Fruit fly (Drosophila melanogaster) whole organism, embryonic: Measurements from ENCODE around the gene Ppm1.

ENCODE experiments used
- Adf1 ChIP-seq: fragments of 200-800 bp; sonication (Bioruptor generic); IDR thresholded peaks from 2 replicates; pipeline ENCODE4 v1.3.6; 2022; ENCODE audit warnings: missing biosample characterization, missing genetic modification characterization
- Antp ChIP-seq: fragments of 200-800 bp; sonication (Bioruptor generic); optimal IDR thresholded peaks from 3 replicates; lab custom pipeline; 2016; ENCODE audit warnings: missing biosample characterization, missing genetic modification characterization
- B-H2 ChIP-seq: fragments of 200-800 bp; sonication (Bioruptor generic); optimal IDR thresholded peaks from 2 replicates; lab custom pipeline; 2018; ENCODE audit warnings: missing biosample characterization, mild to moderate bottlenecking, missing genetic modification characterization
- CG14710 ChIP-seq: fragments of 200-800 bp; sonication (Bioruptor generic); optimal IDR thresholded peaks from 3 replicates; lab custom pipeline; 2019; ENCODE audit warnings: missing biosample characterization, mild to moderate bottlenecking, missing genetic modification characterization, moderate library complexity
- CG1647 ChIP-seq: fragments of 200-800 bp; sonication (Bioruptor generic); optimal IDR thresholded peaks from 3 replicates; lab custom pipeline; 2016; ENCODE audit warnings: missing biosample characterization, missing genetic modification characterization
- CG17328 ChIP-seq: fragments of 200-800 bp; sonication (Bioruptor generic); IDR thresholded peaks from 2 replicates; pipeline ENCODE4 v1.3.6; 2022; ENCODE audit warnings: missing biosample characterization, missing genetic modification characterization
- CG17385 ChIP-seq: fragments of 200-800 bp; sonication (Bioruptor generic); optimal IDR thresholded peaks from 3 replicates; lab custom pipeline; 2018; ENCODE audit warnings: missing biosample characterization, mild to moderate bottlenecking, missing genetic modification characterization
- CG1792 ChIP-seq: fragments of 200-800 bp; sonication (Bioruptor generic); optimal IDR thresholded peaks from 2 replicates; lab custom pipeline; 2016; ENCODE audit warnings: missing biosample characterization, missing genetic modification characterization
- CG18599 ChIP-seq: fragments of 200-800 bp; sonication (Bioruptor generic); optimal IDR thresholded peaks from 3 replicates; lab custom pipeline; 2017; ENCODE audit warnings: missing biosample characterization, missing genetic modification characterization, mild to moderate bottlenecking, moderate library complexity, missing genetic modification reagents
- CG18764 ChIP-seq: fragments of 200-800 bp; sonication (Bioruptor generic); optimal IDR thresholded peaks from 3 replicates; lab custom pipeline; 2016; ENCODE audit warnings: missing biosample characterization, missing genetic modification characterization
- CG3163 ChIP-seq: fragments of 200-800 bp; sonication (Bioruptor generic); optimal IDR thresholded peaks from 3 replicates; lab custom pipeline; 2016; ENCODE audit warnings: missing biosample characterization, missing genetic modification characterization
- CG3995 ChIP-seq: fragments of 200-800 bp; sonication (Bioruptor generic); optimal IDR thresholded peaks from 3 replicates; lab custom pipeline; 2016; ENCODE audit warnings: missing biosample characterization, missing genetic modification characterization
- CG7928 ChIP-seq: fragments of 200-800 bp; sonication (Bioruptor generic); optimal IDR thresholded peaks from 2 replicates; lab custom pipeline; 2017; ENCODE audit warnings: missing biosample characterization, mild to moderate bottlenecking, missing genetic modification characterization
- CG8924 ChIP-seq: fragments of 200-800 bp; optimal IDR thresholded peaks from 3 replicates; lab custom pipeline; 2019; ENCODE audit warnings: missing biosample characterization, mild to moderate bottlenecking, missing genetic modification characterization, moderate library complexity
- CG9876 ChIP-seq: fragments of 200-800 bp; sonication (Bioruptor generic); optimal IDR thresholded peaks from 2 replicates; lab custom pipeline; 2016; ENCODE audit warnings: missing biosample characterization, missing genetic modification characterization
- Dll ChIP-seq: fragments of 200-800 bp; sonication (Bioruptor generic); IDR thresholded peaks from 4 replicates; pipeline ENCODE4 v1.3.6; 2022; ENCODE audit warnings: missing biosample characterization, missing genetic modification characterization; ENCODE audit not compliant: partially characterized antibody
- Fer3 ChIP-seq: fragments of 200-800 bp; sonication (Bioruptor generic); optimal IDR thresholded peaks from 2 replicates; lab custom pipeline; 2018; ENCODE audit warnings: missing biosample characterization, mild to moderate bottlenecking, missing genetic modification characterization, moderate library complexity
- H2.0 ChIP-seq: fragments of 200-800 bp; sonication (Bioruptor generic); IDR thresholded peaks from 2 replicates; pipeline ENCODE4 v1.3.6; 2022; ENCODE audit warnings: missing biosample characterization, missing genetic modification characterization
- Max ChIP-seq: fragments of 200-800 bp; sonication (Bioruptor generic); optimal IDR thresholded peaks from 2 replicates; lab custom pipeline; 2016; ENCODE audit warnings: missing biosample characterization, mild to moderate bottlenecking, missing genetic modification characterization
- Xbp1 ChIP-seq: fragments of 200-800 bp; sonication (Bioruptor generic); optimal IDR thresholded peaks from 3 replicates; lab custom pipeline; 2016; ENCODE audit warnings: missing biosample characterization, mild to moderate bottlenecking, missing genetic modification characterization
- Xrp1 ChIP-seq: fragments of 200-800 bp; sonication (Bioruptor generic); IDR thresholded peaks from 2 replicates; pipeline ENCODE4 v1.3.6; 2022; ENCODE audit warnings: missing biosample characterization, missing genetic modification characterization
- chinmo ChIP-seq: fragments of 200-800 bp; sonication (Bioruptor generic); IDR thresholded peaks from 4 replicates; pipeline ENCODE4 v1.3.6; 2022; ENCODE audit warnings: missing biosample characterization, missing genetic modification characterization; ENCODE audit not compliant: partially characterized antibody
- chm ChIP-seq: fragments of 200-800 bp; sonication (Bioruptor generic); IDR thresholded peaks from 2 replicates; pipeline ENCODE4 v1.3.6; 2022; ENCODE audit warnings: missing biosample characterization, missing genetic modification characterization
- crol ChIP-seq: fragments of 200-800 bp; sonication (Bioruptor generic); IDR thresholded peaks from 2 replicates; pipeline ENCODE4 v1.3.6; 2022; ENCODE audit warnings: missing biosample characterization, missing genetic modification characterization
- disco-r ChIP-seq: fragments of 200-800 bp; sonication (Bioruptor generic); optimal IDR thresholded peaks from 2 replicates; lab custom pipeline; 2016; ENCODE audit warnings: missing biosample characterization, missing genetic modification characterization
- dpn ChIP-seq, 2 experiments: fragments of 200-800 bp; sonication (Bioruptor generic); optimal IDR thresholded peaks; 3 replicates each; lab custom pipeline; 2016; ENCODE audit warnings: missing biosample characterization in 2 of 2, missing genetic modification characterization in 2 of 2
- grau ChIP-seq: fragments of 200-800 bp; optimal IDR thresholded peaks from 3 replicates; lab custom pipeline; 2019; ENCODE audit warnings: missing biosample characterization, mild to moderate bottlenecking, missing genetic modification characterization, moderate library complexity
- gro ChIP-seq: fragments of 200-800 bp; sonication (Bioruptor generic); optimal IDR thresholded peaks from 2 replicates; lab custom pipeline; 2016; ENCODE audit warnings: missing biosample characterization, missing genetic modification characterization
- hkb ChIP-seq, 2 experiments: fragments of 200-800 bp in 1 of 2; fragments of >200 bp in 1 of 2; sonication (Bioruptor generic) in 1 of 2; IDR thresholded peaks in 1 of 2; optimal IDR thresholded peaks in 1 of 2; 2 replicates each; pipeline versions ENCODE4 v1.3.6 to Lab custom; 2017 to 2022; ENCODE audit warnings: missing biosample characterization in 1 of 2, missing genetic modification characterization in 1 of 2
- kni ChIP-seq: fragments of 200-800 bp; sonication (Bioruptor generic); optimal IDR thresholded peaks from 3 replicates; lab custom pipeline; 2017; ENCODE audit warnings: mild to moderate bottlenecking, missing biosample characterization, missing genetic modification reagents, missing genetic modification characterization
- knrl ChIP-seq: fragments of 200-800 bp; sonication (Bioruptor generic); IDR thresholded peaks from 3 replicates; pipeline ENCODE4 v1.3.6; 2022; ENCODE audit warnings: missing biosample characterization, missing genetic modification characterization; ENCODE audit not compliant: partially characterized antibody
- lab ChIP-seq: fragments of 200-800 bp; sonication (Bioruptor generic); optimal IDR thresholded peaks from 3 replicates; lab custom pipeline; 2017; ENCODE audit warnings: missing biosample characterization, missing genetic modification characterization, mild to moderate bottlenecking, moderate library complexity, missing genetic modification reagents
- lov ChIP-seq, 2 experiments: fragments of 200-800 bp in 1 of 2; fragments of >200 bp in 1 of 2; sonication (Bioruptor generic) in 1 of 2; IDR thresholded peaks in 1 of 2; optimal IDR thresholded peaks in 1 of 2; 2 replicates in 1 of 2; 3 replicates in 1 of 2; pipeline versions ENCODE4 v1.3.6 to Lab custom; 2017 to 2022; ENCODE audit warnings: missing biosample characterization in 1 of 2, missing genetic modification characterization in 1 of 2
- nau ChIP-seq: fragments of 200-800 bp; sonication (Bioruptor generic); optimal IDR thresholded peaks from 3 replicates; lab custom pipeline; 2017; ENCODE audit warnings: missing biosample characterization, mild to moderate bottlenecking, missing genetic modification characterization, missing genetic modification reagents
- oc ChIP-seq: fragments of 200-800 bp; sonication (Bioruptor generic); optimal IDR thresholded peaks from 2 replicates; lab custom pipeline; 2018; ENCODE audit warnings: missing biosample characterization, mild to moderate bottlenecking, missing genetic modification characterization, moderate library complexity
- pb ChIP-seq: fragments of 200-800 bp; sonication (Bioruptor generic); optimal IDR thresholded peaks from 3 replicates; lab custom pipeline; 2016; ENCODE audit warnings: missing biosample characterization, missing genetic modification characterization
- peb ChIP-seq: fragments of 200-800 bp; sonication (Bioruptor generic); IDR thresholded peaks from 2 replicates; pipeline ENCODE4 v1.3.6; 2022; ENCODE audit warnings: missing biosample characterization, missing genetic modification characterization
- prd ChIP-seq, 3 experiments: fragments of >200 bp in 2 of 3; fragments of 200-800 bp in 1 of 3; sonication (Bioruptor generic) in 1 of 3; optimal IDR thresholded peaks in 2 of 3; IDR thresholded peaks in 1 of 3; 2 replicates in 2 of 3; 3 replicates in 1 of 3; pipeline versions ENCODE4 v1.3.6 to Lab custom; 2017 to 2022; ENCODE audit warnings: missing biosample characterization in 1 of 3, missing genetic modification characterization in 1 of 3
- repo ChIP-seq: fragments of 200-800 bp; sonication (Bioruptor generic); optimal IDR thresholded peaks from 2 replicates; lab custom pipeline; 2016; ENCODE audit warnings: missing biosample characterization, missing genetic modification characterization
- run ChIP-seq: fragments of 200-800 bp; sonication (Bioruptor generic); optimal IDR thresholded peaks from 3 replicates; lab custom pipeline; 2018; ENCODE audit warnings: missing biosample characterization, mild to moderate bottlenecking, missing genetic modification characterization
- sr ChIP-seq: fragments of 200-800 bp; sonication (Bioruptor generic); IDR thresholded peaks from 3 replicates; pipeline ENCODE4 v1.3.6; 2022; ENCODE audit warnings: missing biosample characterization, missing genetic modification characterization
- stwl ChIP-seq: fragments of 200-800 bp; sonication (Bioruptor generic); optimal IDR thresholded peaks from 3 replicates; lab custom pipeline; 2018; ENCODE audit warnings: missing biosample characterization, mild to moderate bottlenecking, missing genetic modification characterization, moderate library complexity
- tap ChIP-seq: fragments of 200-800 bp; optimal IDR thresholded peaks from 3 replicates; lab custom pipeline; 2019; ENCODE audit warnings: missing biosample characterization, mild to moderate bottlenecking, missing genetic modification characterization, moderate library complexity
- tup ChIP-seq: fragments of 200-800 bp; sonication (Bioruptor generic); optimal IDR thresholded peaks from 2 replicates; lab custom pipeline; 2016; ENCODE audit warnings: missing biosample characterization, mild to moderate bottlenecking, missing genetic modification characterization, moderate library complexity
- usp ChIP-seq: fragments of >200 bp; optimal IDR thresholded peaks from 2 replicates; lab custom pipeline; 2017; ENCODE audit warnings: missing biosample characterization, missing genetic modification characterization
- vnd ChIP-seq: fragments of 200-800 bp; sonication (Bioruptor generic); IDR thresholded peaks from 3 replicates; pipeline ENCODE4 v1.3.6; 2022; ENCODE audit warnings: missing biosample characterization, missing genetic modification characterization; ENCODE audit not compliant: partially characterized antibody
- vvl ChIP-seq: fragments of 200-800 bp; sonication (Bioruptor generic); IDR thresholded peaks from 2 replicates; pipeline ENCODE4 v1.3.6; 2022; ENCODE audit warnings: missing biosample characterization, missing genetic modification characterization

Gene Ppm1

dm6 chr3L:542863-543635 lies 38.1 kb upstream of the Ppm1 start, which contains the start of the genes Cypl and Hipk (continued):
- no peak for TF ChIP-seq vnd
- peak; percentile 53 for TF ChIP-seq lab
- TF ChIP-seq CG1792 (GFP tag; lab: Kevin White, UChicago) = peak; percentile 21
- TF ChIP-seq Fer3 (tag; lab: Kevin White, UChicago) = peak; percentile 40
- peak; percentile 99 for TF ChIP-seq CG17385 (GFP tag; lab: Kevin White, UChicago)
- peak; percentile 43; the same call in 2 of the 3 replicates for TF ChIP-seq knrl (GFP tag; lab: Robert Waterston, UW)
- peak; percentile 82; the same call in 2 of the 4 replicates for TF ChIP-seq chinmo (GFP tag; lab: Robert Waterston, UW)
- peak; percentile 52 for TF ChIP-seq CG14710
- peak; percentile 80 for TF ChIP-seq stwl (tag; lab: Kevin White, UChicago)
- TF ChIP-seq disco-r (GFP tag; lab: Kevin White, UChicago) = no peak
- TF ChIP-seq peb (GFP tag; lab: Robert Waterston, UW) = no peak
- TF ChIP-seq CG18764 (GFP tag; lab: Kevin White, UChicago) = no peak
- peak; percentile 38 for TF ChIP-seq B-H2 (GFP tag; lab: Kevin White, UChicago)
- peak; percentile 27 for TF ChIP-seq pb (GFP tag; lab: Kevin White, UChicago)
- TF ChIP-seq prd (optimal IDR thresholded peaks at IDR 0.05; lab: Kevin White, UChicago) = no peak
- peak; percentile 11; the same call in 1 of the 3 replicates for TF ChIP-seq prd (GFP tag; IDR thresholded peaks at IDR 0.05; lab: Robert Waterston, UW)
- TF ChIP-seq tap (tag; lab: Kevin White, UChicago) = peak; percentile 12
- TF ChIP-seq CG8924 = peak; percentile 66
- peak; percentile 32 for TF ChIP-seq Xbp1
- TF ChIP-seq CG3995 (GFP tag; lab: Kevin White, UChicago) = peak; percentile 9

DNA sequence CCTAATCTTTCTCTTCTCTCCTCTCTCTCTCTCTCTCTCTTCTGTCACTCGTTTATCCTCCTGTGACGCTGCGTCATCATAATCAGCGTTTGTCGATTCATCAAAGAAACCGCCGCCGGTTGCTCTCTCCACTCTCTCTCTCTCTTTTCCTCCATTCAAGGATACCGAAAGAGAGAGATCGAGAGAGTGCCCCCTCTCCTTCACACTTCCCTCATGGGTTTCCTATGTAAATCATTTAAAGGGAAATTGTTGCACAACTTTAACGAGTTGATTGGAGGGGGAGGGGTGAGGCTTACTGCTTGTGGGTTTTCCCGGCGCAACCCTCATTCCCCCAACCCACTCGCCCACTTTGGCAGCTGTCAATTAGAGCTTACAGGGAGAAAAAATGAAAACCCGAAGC lies 36.9 kb upstream of the Ppm1 start:
- TF ChIP-seq kni (GFP tag; lab: Kevin White, UChicago) (peak; percentile 30), Max (GFP tag; lab: Kevin White, UChicago) (no peak), dpn (GFP tag; optimal IDR thresholded peaks at IDR 0.05; lab: Kevin White, UChicago) (no peak), repo (GFP tag; lab: Kevin White, UChicago) (no peak), run (tag; lab: Kevin White, UChicago) (no peak), CG18599 (GFP tag; lab: Kevin White, UChicago) (peak; percentile 21), nau (GFP tag; lab: Kevin White, UChicago) (no peak), CG7928 (GFP tag; lab: Kevin White, UChicago) (no peak), Antp (GFP tag; lab: Kevin White, UChicago) (no peak), tup (GFP tag; lab: Kevin White, UChicago) (no peak), chm (no peak), usp (no peak), CG3163 (GFP tag; lab: Kevin White, UChicago) (peak; percentile 60), grau (no peak), oc (tag; lab: Kevin White, UChicago) (peak; percentile 44), crol (GFP tag; lab: Robert Waterston, UW) (peak; percentile 87), Xrp1 (GFP tag; lab: Robert Waterston, UW) (no peak), CG9876 (GFP tag; lab: Kevin White, UChicago) (no peak), H2.0 (GFP tag; lab: Robert Waterston, UW) (no peak), CG1647 (GFP tag; lab: Kevin White, UChicago) (no peak), gro (GFP tag; lab: Kevin White, UChicago) (peak; percentile 35), peb (GFP tag; lab: Robert Waterston, UW) (no peak), Dll (GFP tag; lab: Robert Waterston, UW) (peak; percentile 33; the same call in 1 of the 4 replicates), hkb (optimal IDR thresholded peaks at IDR 0.05; lab: Kevin White, UChicago) (no peak), hkb (GFP tag; IDR thresholded peaks at IDR 0.05; lab: Robert Waterston, UW) (peak; percentile 32; the same call in 1 of the 2 replicates), CG17328 (no peak), vvl (peak; percentile 19; the same call in 1 of the 2 replicates), Adf1 (GFP tag; lab: Robert Waterston, UW) (no peak), lov (optimal IDR thresholded peaks at IDR 0.05; lab: Kevin White, UChicago) (no peak), lov (GFP tag; IDR thresholded peaks at IDR 0.05; lab: Robert Waterston, UW) (no peak), sr (GFP tag; lab: Robert Waterston, UW) (no peak)
